Fruit fly (Drosophila melanogaster) whole organism, embryonic: ENCODE data around the gene anox.

Experiments
- Abd-B ChIP-seq: fragments of 200-800 bp; sonication (Bioruptor generic); optimal IDR thresholded peaks from 2 replicates; lab custom pipeline; 2018; ENCODE audit warnings: missing biosample characterization, mild to moderate bottlenecking, missing genetic modification characterization, moderate library complexity
- Asciz ChIP-seq: fragments of 200-800 bp; sonication (Bioruptor generic); optimal IDR thresholded peaks from 2 replicates; lab custom pipeline; 2017; ENCODE audit warnings: missing biosample characterization, mild to moderate bottlenecking, missing genetic modification characterization, missing genetic modification reagents
- CG11456 ChIP-seq: fragments of 200-800 bp; sonication (Bioruptor generic); IDR thresholded peaks from 3 replicates; pipeline ENCODE4 v1.3.6; 2022; ENCODE audit warnings: missing biosample characterization, missing genetic modification characterization
- CG12744 ChIP-seq: fragments of 200-800 bp; sonication (Bioruptor generic); optimal IDR thresholded peaks from 2 replicates; lab custom pipeline; 2016; ENCODE audit warnings: missing biosample characterization, missing genetic modification characterization
- CG12769 ChIP-seq: fragments of 200-800 bp; sonication (Bioruptor generic); optimal IDR thresholded peaks from 2 replicates; lab custom pipeline; 2019; ENCODE audit warnings: missing biosample characterization, mild to moderate bottlenecking, missing genetic modification characterization, moderate library complexity
- CG12942 ChIP-seq: fragments of 200-800 bp; sonication (Bioruptor generic); optimal IDR thresholded peaks from 3 replicates; lab custom pipeline; 2016; ENCODE audit warnings: missing biosample characterization, missing genetic modification characterization
- CG14050 ChIP-seq: fragments of 200-800 bp; sonication (Bioruptor generic); IDR thresholded peaks from 3 replicates; pipeline ENCODE4 v1.3.6; 2022; ENCODE audit warnings: missing biosample characterization, missing genetic modification characterization
- CG14441 ChIP-seq: fragments of 200-800 bp; sonication (Bioruptor generic); IDR thresholded peaks from 2 replicates; pipeline ENCODE4 v1.3.6; 2022; ENCODE audit warnings: missing biosample characterization, missing genetic modification characterization
- CG15011 ChIP-seq: fragments of 200-800 bp; sonication (Bioruptor generic); optimal IDR thresholded peaks from 3 replicates; lab custom pipeline; 2018; ENCODE audit warnings: missing biosample characterization, mild to moderate bottlenecking, missing genetic modification characterization
- CG15601 ChIP-seq: fragments of 200-800 bp; sonication (Bioruptor generic); optimal IDR thresholded peaks from 3 replicates; lab custom pipeline; 2019; ENCODE audit warnings: missing biosample characterization, mild to moderate bottlenecking, missing genetic modification characterization, moderate library complexity
- CG17612 ChIP-seq: fragments of 200-800 bp; sonication (Bioruptor generic); IDR thresholded peaks from 2 replicates; pipeline ENCODE4 v1.3.6; 2022; ENCODE audit warnings: missing biosample characterization, missing genetic modification characterization
- CG2678 ChIP-seq: fragments of 200-800 bp; sonication (Bioruptor generic); optimal IDR thresholded peaks from 3 replicates; lab custom pipeline; 2019; ENCODE audit warnings: missing biosample characterization, mild to moderate bottlenecking, missing genetic modification characterization, moderate library complexity
- CG2889 ChIP-seq: fragments of 200-800 bp; sonication (Bioruptor generic); IDR thresholded peaks from 3 replicates; pipeline ENCODE4 v1.3.6; 2022; ENCODE audit warnings: missing biosample characterization, missing genetic modification characterization
- CG3065 ChIP-seq: fragments of 200-800 bp; sonication (Bioruptor generic); optimal IDR thresholded peaks from 2 replicates; lab custom pipeline; 2016; ENCODE audit warnings: missing biosample characterization, missing genetic modification characterization
- CG31224 ChIP-seq: fragments of 200-800 bp; sonication (Bioruptor generic); IDR thresholded peaks from 2 replicates; pipeline ENCODE4 v1.3.6; 2022; ENCODE audit warnings: missing biosample characterization, missing genetic modification characterization
- CG4360 ChIP-seq: fragments of 200-800 bp; sonication (Bioruptor generic); IDR thresholded peaks from 2 replicates; pipeline ENCODE4 v1.3.6; 2022; ENCODE audit warnings: missing biosample characterization, missing genetic modification characterization
- CG43689 ChIP-seq: fragments of 200-800 bp; sonication (Bioruptor generic); IDR thresholded peaks from 2 replicates; pipeline ENCODE4 v1.3.6; 2022; ENCODE audit warnings: missing biosample characterization, missing genetic modification characterization
- CG4424 ChIP-seq: fragments of 200-800 bp; sonication (Bioruptor generic); optimal IDR thresholded peaks from 3 replicates; lab custom pipeline; 2016; ENCODE audit warnings: missing biosample characterization, missing genetic modification characterization
- CG4730 ChIP-seq: fragments of 200-800 bp; sonication (Bioruptor generic); IDR thresholded peaks from 2 replicates; pipeline ENCODE4 v1.3.6; 2022; ENCODE audit warnings: missing biosample characterization, missing genetic modification characterization
- CG6689 ChIP-seq: fragments of 200-800 bp; sonication (Bioruptor generic); IDR thresholded peaks from 2 replicates; pipeline ENCODE4 v1.3.6; 2022; ENCODE audit warnings: missing biosample characterization, missing genetic modification characterization
- CG7928 ChIP-seq: fragments of 200-800 bp; sonication (Bioruptor generic); optimal IDR thresholded peaks from 2 replicates; lab custom pipeline; 2017; ENCODE audit warnings: missing biosample characterization, mild to moderate bottlenecking, missing genetic modification characterization
- CG8281 ChIP-seq: fragments of 200-800 bp; sonication (Bioruptor generic); optimal IDR thresholded peaks from 2 replicates; lab custom pipeline; 2018; ENCODE audit warnings: missing biosample characterization, mild to moderate bottlenecking, missing genetic modification characterization, moderate library complexity
- CG8388 ChIP-seq: fragments of 200-800 bp; sonication (Bioruptor generic); optimal IDR thresholded peaks from 2 replicates; lab custom pipeline; 2019; ENCODE audit warnings: missing biosample characterization, mild to moderate bottlenecking, missing genetic modification characterization, moderate library complexity
- CG8924 ChIP-seq: fragments of 200-800 bp; optimal IDR thresholded peaks from 3 replicates; lab custom pipeline; 2019; ENCODE audit warnings: missing biosample characterization, mild to moderate bottlenecking, missing genetic modification characterization, moderate library complexity
- CG9876 ChIP-seq: fragments of 200-800 bp; sonication (Bioruptor generic); optimal IDR thresholded peaks from 2 replicates; lab custom pipeline; 2016; ENCODE audit warnings: missing biosample characterization, missing genetic modification characterization
- CG9932 ChIP-seq: fragments of 200-800 bp; sonication (Bioruptor generic); IDR thresholded peaks from 2 replicates; pipeline ENCODE4 v1.3.6; 2022; ENCODE audit warnings: missing biosample characterization, missing genetic modification characterization
- CTCF ChIP-seq: fragments of 200-800 bp; sonication (Bioruptor generic); optimal IDR thresholded peaks from 2 replicates; lab custom pipeline; 2017; ENCODE audit warnings: missing biosample characterization, mild to moderate bottlenecking, missing genetic modification characterization, moderate library complexity
- Doc2 ChIP-seq: fragments of 200-800 bp; sonication (Bioruptor generic); IDR thresholded peaks from 2 replicates; pipeline ENCODE4 v1.3.6; 2022; ENCODE audit warnings: missing biosample characterization, missing genetic modification characterization
- Jarid2 ChIP-seq: fragments of 200-800 bp; sonication (Bioruptor generic); optimal IDR thresholded peaks from 3 replicates; lab custom pipeline; 2017; ENCODE audit warnings: mild to moderate bottlenecking, missing biosample characterization, missing genetic modification reagents, missing genetic modification characterization
- Lim3 ChIP-seq: fragments of 200-800 bp; sonication (Bioruptor generic); IDR thresholded peaks from 2 replicates; pipeline ENCODE4 v1.3.6; 2022; ENCODE audit warnings: missing biosample characterization, missing genetic modification characterization
- Med ChIP-seq: fragments of 200-800 bp; sonication (Bioruptor generic); peaks from one replicate; lab custom pipeline; 2016; ENCODE audit warnings: missing biosample characterization, missing genetic modification characterization, mild to moderate bottlenecking, inconsistent platforms, moderate library complexity
- Rx ChIP-seq: fragments of 200-800 bp; sonication (Bioruptor generic); IDR thresholded peaks from 2 replicates; pipeline ENCODE4 v1.3.6; 2022; ENCODE audit warnings: missing biosample characterization, missing genetic modification characterization
- Sin3A ChIP-seq: fragments of >200 bp; optimal IDR thresholded peaks from 2 replicates; lab custom pipeline; 2018
- Xrp1 ChIP-seq: fragments of 200-800 bp; sonication (Bioruptor generic); IDR thresholded peaks from 2 replicates; pipeline ENCODE4 v1.3.6; 2022; ENCODE audit warnings: missing biosample characterization, missing genetic modification characterization
- ato ChIP-seq: fragments of 200-800 bp; sonication (Bioruptor generic); IDR thresholded peaks from 2 replicates; pipeline ENCODE4 v1.3.6; 2022; ENCODE audit warnings: missing biosample characterization, missing genetic modification characterization; ENCODE audit not compliant: partially characterized antibody
- dimm ChIP-seq: fragments of 200-800 bp; sonication (Bioruptor generic); IDR thresholded peaks from 2 replicates; pipeline ENCODE4 v1.3.6; 2022; ENCODE audit warnings: missing biosample characterization, missing genetic modification characterization
- dysf ChIP-seq: fragments of 200-800 bp; sonication (Bioruptor generic); IDR thresholded peaks from 3 replicates; pipeline ENCODE4 v1.3.6; 2022; ENCODE audit warnings: missing biosample characterization, missing genetic modification characterization
- fd102C ChIP-seq: fragments of 200-800 bp; sonication (Bioruptor generic); optimal IDR thresholded peaks from 2 replicates; lab custom pipeline; 2018; ENCODE audit warnings: missing biosample characterization, mild to moderate bottlenecking, missing genetic modification characterization, moderate library complexity
- fd96Cb ChIP-seq: fragments of 200-800 bp; sonication (Bioruptor generic); optimal IDR thresholded peaks from 2 replicates; lab custom pipeline; 2018; ENCODE audit warnings: missing biosample characterization, mild to moderate bottlenecking, missing genetic modification characterization, moderate library complexity
- gcm2 ChIP-seq: fragments of 200-800 bp; sonication (Bioruptor generic); optimal IDR thresholded peaks from 2 replicates; lab custom pipeline; 2016; ENCODE audit warnings: missing biosample characterization, missing genetic modification characterization
- gsb ChIP-seq: fragments of 200-800 bp; sonication (Bioruptor generic); IDR thresholded peaks from 2 replicates; pipeline ENCODE4 v1.3.6; 2022; ENCODE audit warnings: missing biosample characterization, missing genetic modification characterization
- h ChIP-seq: fragments of >200 bp; optimal IDR thresholded peaks from 2 replicates; lab custom pipeline; 2017
- inv ChIP-seq: fragments of 200-800 bp; sonication (Bioruptor generic); IDR thresholded peaks from 2 replicates; pipeline ENCODE4 v1.3.6; 2022; ENCODE audit warnings: missing biosample characterization, missing genetic modification characterization; ENCODE audit not compliant: partially characterized antibody
- jigr1 ChIP-seq: fragments of 200-800 bp; sonication (Bioruptor generic); IDR thresholded peaks from 3 replicates; pipeline ENCODE4 v1.3.6; 2022; ENCODE audit warnings: missing biosample characterization, missing genetic modification characterization
- klu ChIP-seq: fragments of 200-800 bp; sonication (Bioruptor generic); IDR thresholded peaks from 2 replicates; pipeline ENCODE4 v1.3.6; 2022; ENCODE audit warnings: missing biosample characterization, missing genetic modification characterization
- kni ChIP-seq: fragments of 200-800 bp; sonication (Bioruptor generic); optimal IDR thresholded peaks from 3 replicates; lab custom pipeline; 2017; ENCODE audit warnings: mild to moderate bottlenecking, missing biosample characterization, missing genetic modification reagents, missing genetic modification characterization
- lilli ChIP-seq: fragments of 200-800 bp; sonication (Bioruptor generic); optimal IDR thresholded peaks from 3 replicates; lab custom pipeline; 2016; ENCODE audit warnings: missing biosample characterization, missing genetic modification characterization
- ranshi ChIP-seq: fragments of 200-800 bp; sonication (Bioruptor generic); IDR thresholded peaks from 2 replicates; pipeline ENCODE4 v1.3.6; 2022; ENCODE audit warnings: missing biosample characterization, missing genetic modification characterization
- row ChIP-seq: fragments of 200-800 bp; sonication (Bioruptor generic); IDR thresholded peaks from 3 replicates; pipeline ENCODE4 v1.3.6; 2022; ENCODE audit warnings: missing biosample characterization, missing genetic modification characterization
- sna ChIP-seq: fragments of 200-800 bp; sonication (Bioruptor generic); IDR thresholded peaks from 2 replicates; pipeline ENCODE4 v1.3.6; 2022; ENCODE audit warnings: missing biosample characterization, missing genetic modification characterization; ENCODE audit not compliant: partially characterized antibody
- tin ChIP-seq: fragments of 200-800 bp; sonication (Bioruptor generic); optimal IDR thresholded peaks from 3 replicates; lab custom pipeline; 2016; ENCODE audit warnings: missing biosample characterization, missing genetic modification characterization
- unc-4 ChIP-seq: fragments of 200-800 bp; sonication (Bioruptor generic); IDR thresholded peaks from 2 replicates; pipeline ENCODE4 v1.3.6; 2022; ENCODE audit warnings: missing biosample characterization, missing genetic modification characterization; ENCODE audit not compliant: partially characterized antibody

Gene anox

dm6 chrX:21339476-21339931 lies 20.4 kb upstream of the anox start, which contains the start of the genes tty and fliI (continued):
- TF ChIP-seq CG4360 (GFP tag; lab: Robert Waterston, UW) (0 out of 2 replicates have a peak, but pooled peaks have one; percentile 5), CG17612 (peak; percentile 64; the same call in 1 of the 2 replicates), row (peak; percentile 91), CG43689 (GFP tag; lab: Robert Waterston, UW) (peak; percentile 53), CG4424 (peak; percentile 65), fd96Cb (tag; lab: Kevin White, UChicago) (peak; percentile 71), CTCF (GFP tag; lab: Kevin White, UChicago) (peak; percentile 35), unc-4 (GFP tag; lab: Robert Waterston, UW) (no peak), CG9876 (GFP tag; lab: Kevin White, UChicago) (peak; percentile 75), CG8281 (tag; lab: Kevin White, UChicago) (peak; percentile 28), CG8388 (GFP tag; lab: Kevin White, UChicago) (peak; percentile 69), CG11456 (GFP tag; lab: Robert Waterston, UW) (peak; percentile 92), Asciz (no peak), Med (GFP tag; lab: Kevin White, UChicago) (peak; percentile 98), ato (GFP tag; lab: Robert Waterston, UW) (no peak), dysf (GFP tag; lab: Robert Waterston, UW) (peak; percentile 91), CG6689 (GFP tag; lab: Robert Waterston, UW) (peak; percentile 90), Sin3A (lab: Kevin White, UChicago) (peak; percentile 73), CG15011 (no peak), CG31224 (GFP tag; lab: Robert Waterston, UW) (peak; percentile 86), Xrp1 (GFP tag; lab: Robert Waterston, UW) (peak; percentile 87), Jarid2 (GFP tag; lab: Kevin White, UChicago) (no peak), CG12744 (GFP tag; lab: Kevin White, UChicago) (peak; percentile 42), Doc2 (peak; percentile 67), CG3065 (GFP tag; lab: Kevin White, UChicago) (peak; percentile 63), CG4730 (GFP tag; lab: Robert Waterston, UW) (peak; percentile 87), sna (GFP tag; lab: Robert Waterston, UW) (no peak), Rx (GFP tag; lab: Robert Waterston, UW) (peak; percentile 90), CG12769 (tag; lab: Kevin White, UChicago) (peak; percentile 86), jigr1 (GFP tag; lab: Robert Waterston, UW) (peak; percentile 78; the same call in 2 of the 3 replicates), gcm2 (GFP tag; lab: Kevin White, UChicago) (peak; percentile 20), CG7928 (GFP tag; lab: Kevin White, UChicago) (peak; percentile 46), h (lab: Kevin White, UChicago) (no peak), CG8924 (tag; lab: Kevin White, UChicago) (peak; percentile 57), klu (GFP tag; lab: Robert Waterston, UW) (peak; percentile 85), CG14050 (GFP tag; lab: Robert Waterston, UW) (peak; percentile 83), fd102C (GFP tag; lab: Kevin White, UChicago) (no peak), CG2889 (peak; percentile 84), kni (GFP tag; lab: Kevin White, UChicago) (no peak), gsb (GFP tag; lab: Robert Waterston, UW) (peak; percentile 75), Abd-B (peak; percentile 89), tin (peak; percentile 74), CG15601 (peak; percentile 46), Lim3 (GFP tag; lab: Robert Waterston, UW) (peak; percentile 46; the same call in 1 of the 2 replicates), CG14441 (peak; percentile 94), CG2678 (tag; lab: Kevin White, UChicago) (peak; percentile 75), lilli (peak; percentile 91), CG12942 (GFP tag; lab: Kevin White, UChicago) (peak; percentile 81), inv (GFP tag; lab: Robert Waterston, UW) (peak; percentile 32; the same call in 1 of the 2 replicates), dimm (GFP tag; lab: Robert Waterston, UW) (peak; percentile 54), ranshi (GFP tag; lab: Robert Waterston, UW) (peak; percentile 91), CG9932 (peak; percentile 91)
